Fruit fly (Drosophila melanogaster) whole organism, pupa: ENCODE results near the gene amos.

ENCODE experiments used
- CG10348 ChIP-seq: fragments of 200-800 bp; sonication (Bioruptor generic); IDR thresholded peaks from 2 replicates; pipeline ENCODE4 v1.3.6; 2022; ENCODE audit warnings: missing biosample characterization, missing genetic modification characterization
- CG12605 ChIP-seq: fragments of 200-800 bp; sonication (Bioruptor generic); IDR thresholded peaks from 2 replicates; pipeline ENCODE4 v1.3.6; 2022; ENCODE audit warnings: missing biosample characterization, missing genetic modification characterization
- CG13204 ChIP-seq: fragments of 200-800 bp; sonication (Bioruptor generic); optimal IDR thresholded peaks from 2 replicates; lab custom pipeline; 2018; ENCODE audit warnings: missing biosample characterization, mild to moderate bottlenecking, missing genetic modification characterization, moderate library complexity
- CG14655 ChIP-seq: fragments of 200-800 bp; sonication (Bioruptor generic); optimal IDR thresholded peaks from 3 replicates; lab custom pipeline; 2017; ENCODE audit warnings: mild to moderate bottlenecking, missing biosample characterization, missing genetic modification reagents, missing genetic modification characterization
- CG15710 ChIP-seq: fragments of 200-800 bp; sonication (Bioruptor generic); optimal IDR thresholded peaks from 2 replicates; lab custom pipeline; 2018; ENCODE audit warnings: missing biosample characterization, mild to moderate bottlenecking, missing genetic modification characterization, moderate library complexity
- CG17806 ChIP-seq: fragments of 200-800 bp; sonication (Bioruptor generic); optimal IDR thresholded peaks from 2 replicates; lab custom pipeline; 2018; ENCODE audit warnings: missing biosample characterization, mild to moderate bottlenecking, missing genetic modification characterization, moderate library complexity
- CG32121 ChIP-seq: fragments of 200-800 bp; sonication (Bioruptor generic); IDR thresholded peaks from 2 replicates; pipeline ENCODE4 v1.3.6; 2022; ENCODE audit warnings: missing biosample characterization, missing genetic modification characterization
- CG34367 ChIP-seq: fragments of 200-800 bp; sonication (Bioruptor generic); optimal IDR thresholded peaks from 2 replicates; lab custom pipeline; 2018; ENCODE audit warnings: missing biosample characterization, mild to moderate bottlenecking, missing genetic modification characterization
- CG4496 ChIP-seq: fragments of 200-800 bp; sonication (Bioruptor generic); IDR thresholded peaks from 3 replicates; pipeline ENCODE4 v1.3.6; 2022; ENCODE audit warnings: missing biosample characterization, missing genetic modification characterization
- CG8159 ChIP-seq: fragments of 200-800 bp; sonication (Bioruptor generic); optimal IDR thresholded peaks from 3 replicates; lab custom pipeline; 2018; ENCODE audit warnings: missing biosample characterization, mild to moderate bottlenecking, missing genetic modification characterization, moderate library complexity
- CG8301 ChIP-seq: fragments of 200-800 bp; sonication (Bioruptor generic); optimal IDR thresholded peaks from 2 replicates; lab custom pipeline; 2018; ENCODE audit warnings: missing biosample characterization, mild to moderate bottlenecking, missing genetic modification characterization
- CG9948 ChIP-seq: fragments of 200-800 bp; sonication (Bioruptor generic); optimal IDR thresholded peaks from 2 replicates; lab custom pipeline; 2018; ENCODE audit warnings: missing biosample characterization, mild to moderate bottlenecking, missing genetic modification characterization, moderate library complexity
- D1 ChIP-seq: fragments of 200-800 bp; sonication (Bioruptor generic); optimal IDR thresholded peaks from 2 replicates; lab custom pipeline; 2018; ENCODE audit warnings: missing biosample characterization, mild to moderate bottlenecking, missing genetic modification characterization, moderate library complexity
- EcR ChIP-seq: fragments of 200-800 bp; sonication (Bioruptor generic); optimal IDR thresholded peaks from 3 replicates; lab custom pipeline; 2019; ENCODE audit warnings: missing biosample characterization, missing genetic modification characterization, mild to moderate bottlenecking, moderate library complexity, missing genetic modification reagents
- Ets98B ChIP-seq: fragments of 200-800 bp; sonication (Bioruptor generic); IDR thresholded peaks from 2 replicates; pipeline ENCODE4 v1.3.6; 2022; ENCODE audit warnings: missing biosample characterization, missing genetic modification characterization
- Pif1A ChIP-seq: fragments of 200-800 bp; sonication (Bioruptor generic); optimal IDR thresholded peaks from 3 replicates; lab custom pipeline; 2016; ENCODE audit warnings: missing biosample characterization, missing genetic modification characterization
- Pif1B ChIP-seq: fragments of 200-800 bp; sonication (Bioruptor generic); optimal IDR thresholded peaks from 3 replicates; lab custom pipeline; 2016; ENCODE audit warnings: missing biosample characterization, missing genetic modification characterization
- Snoo ChIP-seq: fragments of 200-800 bp; sonication (Bioruptor generic); optimal IDR thresholded peaks from 3 replicates; lab custom pipeline; 2017; ENCODE audit warnings: missing biosample characterization, mild to moderate bottlenecking, missing genetic modification characterization, inconsistent platforms
- fd96Ca ChIP-seq: fragments of 200-800 bp; sonication (Bioruptor generic); IDR thresholded peaks from 3 replicates; pipeline ENCODE4 v1.3.6; 2022; ENCODE audit warnings: missing biosample characterization, missing genetic modification characterization
- gl ChIP-seq: fragments of 200-800 bp; sonication (Bioruptor generic); optimal IDR thresholded peaks from 2 replicates; lab custom pipeline; 2018; ENCODE audit warnings: missing biosample characterization, mild to moderate bottlenecking, missing genetic modification characterization
- rn ChIP-seq: fragments of 200-800 bp; sonication (Bioruptor generic); IDR thresholded peaks from 2 replicates; pipeline ENCODE4 v1.3.6; 2022; ENCODE audit warnings: missing biosample characterization, missing genetic modification characterization

amos gene

dm6 chr2L:18568715-18569114, 28.0 kb downstream of the amos start:
- TF ChIP-seq CG34367 (tag; lab: Kevin White, UChicago) (no peak), CG15710 (tag; lab: Kevin White, UChicago) (no peak), CG12605 (GFP tag; lab: Robert Waterston, UW) (no peak), Pif1B (GFP tag; lab: Kevin White, UChicago) (no peak), CG9948 (tag; lab: Kevin White, UChicago) (no peak), Snoo (tag; lab: Kevin White, UChicago) (no peak), rn (GFP tag; lab: Robert Waterston, UW) (no peak), CG10348 (GFP tag; lab: Robert Waterston, UW) (no peak), gl (tag; lab: Kevin White, UChicago) (no peak), Ets98B (no peak), CG14655 (no peak)

dm6 chr2L:18567563-18567962, 29.2 kb downstream of the amos start:
- no peak for TF ChIP-seq Snoo (tag; lab: Kevin White, UChicago)
- TF ChIP-seq CG10348 (GFP tag; lab: Robert Waterston, UW), result no peak
- TF ChIP-seq gl (tag; lab: Kevin White, UChicago), result peak; percentile 55
- TF ChIP-seq fd96Ca (GFP tag; lab: Robert Waterston, UW), result no peak
- peak; percentile 10; the same call in 1 of the 2 replicates for TF ChIP-seq Ets98B
- TF ChIP-seq EcR (GFP tag; lab: Kevin White, UChicago), result no peak
- peak; percentile 31 for TF ChIP-seq CG13204 (GFP tag; lab: Kevin White, UChicago)
- TF ChIP-seq CG9948 (tag; lab: Kevin White, UChicago), result no peak
- TF ChIP-seq Pif1B (GFP tag; lab: Kevin White, UChicago), result peak; percentile 37
- peak; percentile 3 for TF ChIP-seq CG15710 (tag; lab: Kevin White, UChicago)
- TF ChIP-seq CG34367 (tag; lab: Kevin White, UChicago), result peak; percentile 21
- TF ChIP-seq CG14655, result no peak
- TF ChIP-seq CG12605 (GFP tag; lab: Robert Waterston, UW), result no peak
- peak; percentile 29 for TF ChIP-seq CG8159
- no peak for TF ChIP-seq D1 (tag; lab: Kevin White, UChicago)
- peak; percentile 57; the same call in 1 of the 3 replicates for TF ChIP-seq CG4496 (GFP tag; lab: Robert Waterston, UW)
- TF ChIP-seq rn (GFP tag; lab: Robert Waterston, UW), result no peak
- no peak for TF ChIP-seq CG8301
- TF ChIP-seq Pif1A (GFP tag; lab: Kevin White, UChicago), result peak; percentile 50
- TF ChIP-seq CG17806 (tag; lab: Kevin White, UChicago), result no peak
- no peak for TF ChIP-seq CG32121 (GFP tag; lab: Robert Waterston, UW)

DNA sequence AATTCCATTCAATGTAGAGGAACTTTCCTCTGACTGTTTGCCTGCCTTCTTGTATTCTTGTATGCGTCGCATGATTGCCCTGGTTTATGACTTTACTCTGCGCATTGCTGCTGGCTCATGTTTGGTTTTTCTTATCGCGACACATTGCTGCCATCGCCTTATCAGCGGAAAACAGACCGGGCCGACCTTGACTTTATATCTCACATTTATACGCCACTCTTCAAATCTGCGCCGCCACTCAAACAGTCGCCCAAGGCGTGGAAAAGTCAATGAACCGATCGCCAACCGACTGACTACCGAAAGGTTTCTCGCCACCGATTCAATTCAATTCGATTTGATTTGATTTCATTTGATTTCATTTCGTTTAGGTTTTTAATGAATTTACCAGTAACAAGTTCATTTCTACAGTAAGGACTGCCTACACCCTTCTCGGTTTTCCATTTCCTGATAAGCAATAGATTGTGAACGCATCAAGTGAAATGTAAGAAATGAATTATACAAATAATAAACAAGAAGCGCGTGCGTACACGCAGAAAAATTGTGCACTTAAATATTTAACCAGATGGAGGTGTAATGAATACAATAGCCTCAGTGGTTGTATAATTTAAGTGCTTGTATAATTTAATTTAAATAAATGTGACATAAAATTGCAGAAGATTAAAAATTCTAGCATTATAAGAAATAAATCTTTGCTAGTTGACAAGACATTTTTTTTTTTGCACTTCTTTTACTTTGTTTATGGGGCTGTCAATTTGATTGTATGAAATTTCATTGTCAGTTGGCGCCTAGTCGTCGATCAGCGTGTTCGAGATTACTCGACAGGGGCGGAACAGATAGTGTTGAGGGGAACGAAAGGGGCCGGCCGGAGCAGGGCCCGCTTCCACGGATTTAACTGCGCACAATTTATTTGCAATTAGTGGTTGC, 30.2 kb downstream of the amos start:
- TF ChIP-seq CG32121 (GFP tag; lab: Robert Waterston, UW), result no peak
- TF ChIP-seq CG8301, result peak; percentile 43
- TF ChIP-seq D1 (tag; lab: Kevin White, UChicago), result no peak
- TF ChIP-seq CG34367 (tag; lab: Kevin White, UChicago), result peak; percentile 44
- peak; percentile 57; the same call in 1 of the 3 replicates for TF ChIP-seq CG4496 (GFP tag; lab: Robert Waterston, UW)
- TF ChIP-seq CG15710 (tag; lab: Kevin White, UChicago), result peak; percentile 66
- TF ChIP-seq Snoo (tag; lab: Kevin White, UChicago), result no peak
- TF ChIP-seq Pif1B (GFP tag; lab: Kevin White, UChicago), result peak; percentile 29
- peak; percentile 60 for TF ChIP-seq CG8159
- no peak; the same call in 1 of the 2 replicates for TF ChIP-seq Ets98B
- peak; percentile 13 for TF ChIP-seq Pif1A (GFP tag; lab: Kevin White, UChicago)
- TF ChIP-seq gl (tag; lab: Kevin White, UChicago), result no peak
- no peak for TF ChIP-seq CG13204 (GFP tag; lab: Kevin White, UChicago)
- peak; percentile 51 for TF ChIP-seq CG17806 (tag; lab: Kevin White, UChicago)
- peak; percentile 73 for TF ChIP-seq EcR (GFP tag; lab: Kevin White, UChicago)
- TF ChIP-seq CG10348 (GFP tag; lab: Robert Waterston, UW), result no peak
- no peak for TF ChIP-seq rn (GFP tag; lab: Robert Waterston, UW)
- peak; percentile 22; the same call in 1 of the 3 replicates for TF ChIP-seq fd96Ca (GFP tag; lab: Robert Waterston, UW)
- no peak for TF ChIP-seq CG12605 (GFP tag; lab: Robert Waterston, UW)
- peak; percentile 61 for TF ChIP-seq CG14655
- TF ChIP-seq CG9948 (tag; lab: Kevin White, UChicago), result peak; percentile 49

DNA sequence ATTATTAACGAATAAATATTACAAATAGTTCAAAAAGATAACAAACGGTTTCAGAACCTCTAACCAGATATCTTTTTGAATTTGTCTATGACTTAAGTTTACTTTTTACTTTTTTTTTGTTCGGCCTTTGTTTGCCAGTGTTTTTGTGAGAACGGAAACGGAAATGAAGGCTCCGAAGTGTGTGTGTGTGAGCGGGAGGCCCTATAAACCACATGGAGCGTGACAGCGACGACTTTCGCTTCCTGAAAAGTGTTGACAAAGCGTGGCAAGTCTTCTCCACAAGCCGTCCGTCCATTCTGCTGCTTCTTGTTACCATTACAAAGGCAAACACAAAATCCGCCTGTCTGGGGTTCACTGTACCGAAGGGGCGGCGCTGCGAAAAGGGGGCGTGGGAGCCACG, 32.3 kb downstream of the amos start:
- TF ChIP-seq Pif1A (GFP tag; lab: Kevin White, UChicago) (no peak), CG4496 (GFP tag; lab: Robert Waterston, UW) (0 out of 3 replicates have a peak, but pooled peaks have one; percentile 10)
- TF ChIP-seq, all 21 proteins: peak for 1

DNA sequence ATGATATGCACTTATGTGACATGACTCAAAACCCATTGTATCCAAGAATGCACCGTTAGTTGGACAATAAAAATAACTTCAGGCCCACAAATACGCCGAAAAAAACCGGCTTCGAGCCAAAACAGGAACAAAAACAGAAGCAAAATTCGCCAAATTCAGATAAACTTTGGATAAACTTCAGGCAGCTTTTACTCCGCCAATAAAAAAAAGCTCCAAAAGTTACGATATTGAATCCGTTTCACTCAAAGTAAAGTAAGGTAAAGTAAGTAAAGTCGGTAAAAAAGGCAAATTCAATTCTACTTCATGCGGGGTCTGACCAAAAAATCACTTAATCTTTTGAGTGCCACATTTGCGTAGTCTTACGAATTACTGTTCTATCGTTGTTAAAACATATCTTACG, 32.7 kb downstream of the amos start:
- TF ChIP-seq CG4496 (GFP tag; lab: Robert Waterston, UW), result no peak
- TF ChIP-seq rn (GFP tag; lab: Robert Waterston, UW), result no peak
- TF ChIP-seq D1 (tag; lab: Kevin White, UChicago), result no peak
- TF ChIP-seq CG10348 (GFP tag; lab: Robert Waterston, UW), result no peak
- TF ChIP-seq CG9948 (tag; lab: Kevin White, UChicago), result no peak
- TF ChIP-seq CG15710 (tag; lab: Kevin White, UChicago), result no peak
- TF ChIP-seq Pif1B (GFP tag; lab: Kevin White, UChicago), result no peak
- TF ChIP-seq CG8159, result no peak
- TF ChIP-seq Ets98B, result no peak
